Fruit fly (Drosophila melanogaster): ENCODE measurements around the gene wol.

The wol gene

DNA sequence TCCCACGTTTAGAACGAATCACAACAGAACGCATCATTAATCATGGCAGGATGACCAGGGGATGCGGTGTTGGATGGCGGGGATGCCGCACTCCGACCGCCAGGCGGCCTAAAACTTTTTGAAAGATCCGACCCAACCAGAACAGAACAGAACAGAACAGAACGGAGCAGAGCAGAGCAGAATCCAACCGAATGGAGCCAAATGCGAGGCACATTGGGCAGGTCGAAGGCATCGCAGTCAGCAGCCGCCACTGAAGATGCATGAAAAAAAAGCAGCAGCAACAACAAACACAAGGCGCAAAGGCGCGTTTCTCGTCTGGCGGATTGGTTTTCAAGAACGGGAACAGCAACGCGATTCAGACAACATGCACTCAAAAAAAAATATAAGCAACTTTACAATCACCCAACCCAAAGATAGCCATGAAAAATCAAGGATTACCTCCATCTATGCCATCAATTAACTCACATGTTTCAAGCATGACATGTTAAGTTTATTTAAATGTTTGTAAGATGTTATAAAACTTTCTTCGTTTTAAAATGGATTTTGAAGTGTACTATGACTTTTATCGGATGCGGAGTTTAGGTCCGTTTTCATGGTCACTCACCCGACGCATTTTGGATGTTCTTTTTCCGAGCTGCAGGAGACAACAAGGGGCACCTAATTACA is 23.3 kb downstream of the wol start (continued):
- TF ChIP-seq Fer2 (tag; optimal IDR thresholded peaks at IDR 0.05) (no peak), pnt (GFP tag; optimal IDR thresholded peaks at IDR 0.05) (peak; percentile 49), CG8944 (GFP tag; optimal IDR thresholded peaks at IDR 0.05) (peak; percentile 58), fu2 (GFP tag; optimal IDR thresholded peaks at IDR 0.05) (no peak), CG4854 (GFP tag; optimal IDR thresholded peaks at IDR 0.05) (peak; percentile 31), Oaz (GFP tag; IDR thresholded peaks at IDR 0.05) (no peak), gce (GFP tag; IDR thresholded peaks at IDR 0.05) (no peak), tup (GFP tag; optimal IDR thresholded peaks at IDR 0.05) (peak; percentile 41), jumu (GFP tag; optimal IDR thresholded peaks at IDR 0.05) (peak; percentile 54), ci (GFP tag; IDR thresholded peaks at IDR 0.05) (peak; percentile 71), CG14965 (GFP tag; optimal IDR thresholded peaks at IDR 0.05; ENCODE audit: borderline replicate concordance) (no peak), zfh1 (GFP tag; IDR thresholded peaks at IDR 0.05) (peak; percentile 86), mirr (GFP tag; optimal IDR thresholded peaks at IDR 0.05) (no peak), Nf-YC (tag; optimal IDR thresholded peaks at IDR 0.05) (no peak), NC2β (GFP tag; optimal IDR thresholded peaks at IDR 0.05) (peak; percentile 68), mam (GFP tag; optimal IDR thresholded peaks at IDR 0.05) (peak; percentile 5), CG7271 (tag; optimal IDR thresholded peaks at IDR 0.05) (peak; percentile 46), GATAe (GFP tag; conservative IDR thresholded peaks at IDR 0.05) (no peak), Atf6 (GFP tag; IDR thresholded peaks at IDR 0.05) (no peak), CG13624 (GFP tag; optimal IDR thresholded peaks at IDR 0.05) (no peak), h (optimal IDR thresholded peaks at IDR 0.05) (no peak), CrebB (tag; optimal IDR thresholded peaks at IDR 0.05) (no peak), CG10366 (GFP tag; IDR thresholded peaks at IDR 0.05) (peak; percentile 39), Nf-YA (GFP tag; IDR thresholded peaks at IDR 0.05) (no peak), CG42726 (GFP tag; IDR thresholded peaks at IDR 0.05; ENCODE audit: partially characterized antibody) (no peak), CG3847 (GFP tag; IDR thresholded peaks at IDR 0.05) (peak; percentile 32; the same call in 1 of the 2 replicates), MTF-1 (GFP tag; optimal IDR thresholded peaks at IDR 0.05; ENCODE audit: borderline replicate concordance) (peak; percentile 48), CG7963 (GFP tag; IDR thresholded peaks at IDR 0.05; ENCODE audit: partially characterized antibody) (no peak), lbe (GFP tag; optimal IDR thresholded peaks at IDR 0.05) (peak; percentile 94), CG7357 (GFP tag; IDR thresholded peaks at IDR 0.05) (no peak; the same call in 2 of the 3 replicates), Six4 (GFP tag; optimal IDR thresholded peaks at IDR 0.05) (peak; percentile 60), MBD-R2 (GFP tag; IDR thresholded peaks at IDR 0.05) (no peak), CG3838 (GFP tag; optimal IDR thresholded peaks at IDR 0.05) (peak; percentile 21), CG4820 (GFP tag; optimal IDR thresholded peaks at IDR 0.05) (peak; percentile 74), D19A (tag; optimal IDR thresholded peaks at IDR 0.05) (peak; percentile 74), TFAM (GFP tag; optimal IDR thresholded peaks at IDR 0.05) (no peak), CG4282 (GFP tag; optimal IDR thresholded peaks at IDR 0.05) (no peak), al (GFP tag; IDR thresholded peaks at IDR 0.05) (no peak), ase (GFP tag; IDR thresholded peaks at IDR 0.05) (no peak), CG10267 (tag; optimal IDR thresholded peaks at IDR 0.05) (peak; percentile 80), pb (GFP tag; optimal IDR thresholded peaks at IDR 0.05) (no peak), Mad (GFP tag; optimal IDR thresholded peaks at IDR 0.05) (peak; percentile 22), trh (GFP tag; optimal IDR thresholded peaks at IDR 0.05) (no peak), CG2202 (tag; optimal IDR thresholded peaks at IDR 0.05) (peak; percentile 82), CG8281 (tag; optimal IDR thresholded peaks at IDR 0.05) (peak; percentile 14), ssp (GFP tag; IDR thresholded peaks at IDR 0.05) (peak; percentile 41), lov (optimal IDR thresholded peaks at IDR 0.05) (no peak), lov (GFP tag; IDR thresholded peaks at IDR 0.05) (peak; percentile 71; the same call in 1 of the 3 replicates), sd (tag; optimal IDR thresholded peaks at IDR 0.05) (no peak), CG17612 (GFP tag; IDR thresholded peaks at IDR 0.05) (no peak), CG2116 (GFP tag; optimal IDR thresholded peaks at IDR 0.05) (peak; percentile 2), jing (GFP tag; optimal IDR thresholded peaks at IDR 0.05) (peak; percentile 58)
